Worm (Caenorhabditis elegans) whole organism, L4 larva: ENCODE results near the gene F11D11.22.
A peak's percentile ranks its signal among the peaks of the same experiment; 100 is the strongest.

Experiments
- D1046.2 ChIP-seq: fragments of 200-800 bp; sonication (Bioruptor generic); IDR thresholded peaks from 2 replicates; pipeline ENCODE4 v1.3.6; 2022; ENCODE audit warnings: missing genetic modification characterization, missing compliant biosample characterization
- R02D3.7 ChIP-seq: fragments of 150-350 bp; sonication (generic microtip); optimal IDR thresholded peaks from 3 replicates; lab custom pipeline; 2014; ENCODE audit warnings: missing biosample characterization, missing genetic modification characterization
- aha-1 ChIP-seq: fragments of 150-350 bp; peaks from one replicate; lab custom pipeline; 2014; ENCODE audit warnings: missing biosample characterization, missing genetic modification characterization
- cey-2 ChIP-seq: sonication (generic microtip); optimal IDR thresholded peaks from 3 replicates; lab custom pipeline; 2017; ENCODE audit warnings: missing genetic modification characterization, mild to moderate bottlenecking, missing compliant biosample characterization, antibody characterized with exemption, borderline replicate concordance; ENCODE audit not compliant: insufficient read depth
- daf-8 ChIP-seq: fragments of 200-800 bp; sonication (Bioruptor generic); IDR thresholded peaks from 2 replicates; pipeline ENCODE4 v1.3.6; 2022; ENCODE audit warnings: missing genetic modification characterization, missing compliant biosample characterization
- duxl-1 ChIP-seq: sonication (generic microtip); optimal IDR thresholded peaks from 2 replicates; lab custom pipeline; 2016; ENCODE audit warnings: mild to moderate bottlenecking, missing genetic modification characterization, moderate library complexity, missing compliant biosample characterization; ENCODE audit not compliant: poor library complexity
- dve-1 ChIP-seq: sonication (generic microtip); optimal IDR thresholded peaks from 2 replicates; lab custom pipeline; 2017; ENCODE audit warnings: antibody characterized with exemption, mild to moderate bottlenecking, missing genetic modification characterization, missing compliant biosample characterization; ENCODE audit not compliant: insufficient read depth
- egl-27 ChIP-seq: sonication (generic microtip); optimal IDR thresholded peaks from 3 replicates; lab custom pipeline; 2017; ENCODE audit warnings: missing biosample characterization, missing genetic modification reagents, missing genetic modification characterization
- hif-1 ChIP-seq, 2 experiments: sonication (generic microtip); optimal IDR thresholded peaks; 2 replicates each; lab custom pipeline; 2016 to 2017; ENCODE audit warnings: missing compliant biosample characterization in 2 of 2, missing genetic modification characterization in 2 of 2, missing genetic modification reagents in 2 of 2, missing genotype in 2 of 2, mild to moderate bottlenecking in 1 of 2
- hmg-1.1 ChIP-seq: fragments of 200-800 bp; sonication (Bioruptor generic); IDR thresholded peaks from 2 replicates; pipeline ENCODE4 v1.3.6; 2022; ENCODE audit warnings: missing genetic modification reagents, missing genetic modification characterization, missing compliant biosample characterization
- jun-1 ChIP-seq: fragments of 150-350 bp; optimal IDR thresholded peaks from 2 replicates; lab custom pipeline; 2014; ENCODE audit warnings: missing biosample characterization, missing genetic modification reagents, missing genetic modification characterization
- mdl-1 ChIP-seq, 2 experiments: fragments of 150-350 bp in 1 of 2; sonication (generic microtip) in 1 of 2; optimal IDR thresholded peaks; 2 replicates each; lab custom pipeline; 2014 to 2017; ENCODE audit warnings: missing biosample characterization in 2 of 2, missing genetic modification characterization in 2 of 2
- mep-1 ChIP-seq: fragments of 150-350 bp; sonication (generic microtip); optimal IDR thresholded peaks from 3 replicates; lab custom pipeline; 2014; ENCODE audit warnings: missing biosample characterization, missing genetic modification characterization
- mes-2 ChIP-seq: sonication (generic microtip); optimal IDR thresholded peaks from 2 replicates; lab custom pipeline; 2016; ENCODE audit warnings: missing genotype, mild to moderate bottlenecking, missing genetic modification characterization, missing compliant biosample characterization; ENCODE audit not compliant: poor library complexity, severe bottlenecking
- mxl-2 ChIP-seq: fragments of 200-800 bp; sonication (Bioruptor generic); conservative IDR thresholded peaks from 2 replicates; pipeline ENCODE4 v1.3.6; 2022; ENCODE audit warnings: missing genetic modification reagents, missing genetic modification characterization, missing compliant biosample characterization
- nhr-25 ChIP-seq: sonication (generic microtip); optimal IDR thresholded peaks from 2 replicates; lab custom pipeline; 2017; ENCODE audit warnings: missing genetic modification characterization, mild to moderate bottlenecking, missing compliant biosample characterization, antibody characterized with exemption, moderate library complexity, borderline replicate concordance; ENCODE audit not compliant: insufficient read depth
- nhr-28 ChIP-seq: fragments of 150-350 bp; optimal IDR thresholded peaks from 2 replicates; lab custom pipeline; 2014; ENCODE audit warnings: missing biosample characterization, missing genetic modification characterization
- nhr-41 ChIP-seq: fragments of 200-800 bp; sonication (Bioruptor generic); IDR thresholded peaks from 2 replicates; pipeline ENCODE4 v1.3.6; 2022; ENCODE audit warnings: missing genetic modification reagents, missing genetic modification characterization, missing compliant biosample characterization
- nhr-48 ChIP-seq: sonication (generic microtip); optimal IDR thresholded peaks from 2 replicates; lab custom pipeline; 2016; ENCODE audit warnings: mild to moderate bottlenecking, missing genetic modification characterization, missing compliant biosample characterization
- pqm-1 ChIP-seq: sonication (generic microtip); optimal IDR thresholded peaks from 2 replicates; lab custom pipeline; 2017; ENCODE audit warnings: missing biosample characterization, missing genetic modification characterization
- set-16 ChIP-seq: fragments of 200-800 bp; sonication (Bioruptor generic); IDR thresholded peaks from 2 replicates; pipeline ENCODE4 v1.3.6; 2022; ENCODE audit warnings: missing genetic modification reagents, missing genetic modification characterization, missing compliant biosample characterization
- tra-1 ChIP-seq: fragments of 200-800 bp; sonication (Bioruptor generic); IDR thresholded peaks from 2 replicates; pipeline ENCODE4 v1.3.6; 2022; ENCODE audit warnings: missing genetic modification reagents, missing genetic modification characterization, missing compliant biosample characterization
- unc-39 ChIP-seq: sonication (generic microtip); optimal IDR thresholded peaks from 2 replicates; lab custom pipeline; 2017; ENCODE audit warnings: missing biosample characterization, missing genetic modification characterization
- unc-62 ChIP-seq, 3 experiments: fragments of 150-350 bp in 1 of 3; sonication (generic microtip); optimal IDR thresholded peaks in 2 of 3; peaks in 1 of 3; 1 replicate in 1 of 3; 2 replicates in 2 of 3; lab custom pipeline; 2014 to 2017; ENCODE audit warnings: missing biosample characterization in 3 of 3, missing genetic modification characterization in 3 of 3, missing genetic modification reagents in 3 of 3, missing genotype in 1 of 3
- zfp-2 ChIP-seq: sonication (generic microtip); optimal IDR thresholded peaks from 2 replicates; lab custom pipeline; 2016; ENCODE audit warnings: mild to moderate bottlenecking, missing genetic modification characterization, missing compliant biosample characterization

F11D11.22 gene

DNA sequence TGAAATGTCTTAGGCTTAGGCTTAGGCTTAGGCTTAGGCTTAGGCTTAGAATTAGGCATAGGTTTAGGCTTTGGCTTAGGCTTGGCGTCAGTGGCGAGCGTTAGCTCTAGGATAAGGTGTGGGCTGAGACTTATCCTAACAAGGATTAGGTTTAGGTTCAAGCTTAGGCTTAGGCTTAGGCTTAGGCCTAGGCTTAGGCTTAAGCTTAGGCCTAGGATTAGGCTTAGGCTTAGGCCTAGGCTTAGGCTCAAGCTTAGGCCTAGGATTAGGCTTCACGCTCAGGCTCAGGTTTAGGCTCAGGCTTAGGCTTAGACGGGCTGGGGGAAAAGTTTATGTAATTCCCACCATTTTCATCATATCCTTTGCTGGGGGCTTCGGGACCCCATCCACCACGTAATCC lies 28.2 kb upstream of the F11D11.22 start:
- no peak for TF ChIP-seq nhr-41 (GFP tag; lab: Robert Waterston, UW)

- TF ChIP-seq hmg-1.1 (GFP tag; lab: Robert Waterston, UW) (no peak), unc-39 (tag; lab: Kevin White, UChicago) (no peak)
Observed at ce11 chrV:18734381-18734780, 27.8 kb upstream of the F11D11.22 start, which contains the start of gene scl-20. TSS of gene scl-20 (minus strand) at chrV:18734481.

- TF ChIP-seq tra-1 (GFP tag; lab: Robert Waterston, UW) (no peak), nhr-28 (peak; percentile 1), duxl-1 (tag; lab: Kevin White, UChicago) (peak; percentile 93), daf-8 (GFP tag; lab: Robert Waterston, UW) (no peak)
Observed at ce11 chrV:18737646-18738045, 24.5 kb upstream of the F11D11.22 start.

- TF ChIP-seq mes-2 (tag; lab: Kevin White, UChicago) (no peak), mxl-2 (no peak), dve-1 (tag; lab: Kevin White, UChicago) (no peak), zfp-2 (tag; lab: Kevin White, UChicago) (no peak), mep-1 (tag; lab: Kevin White, UChicago) (no peak), unc-62 (GFP tag; optimal IDR thresholded peaks at IDR 0.05 in 1 of 2; lab: Kevin White, UChicago) (no peak), unc-62 (tag; optimal IDR thresholded peaks at IDR 0.05; lab: Kevin White, UChicago) (no peak), nhr-25 (tag; lab: Kevin White, UChicago) (no peak), R02D3.7 (tag; lab: Kevin White, UChicago) (no peak), cey-2 (no peak), jun-1 (tag; lab: Kevin White, UChicago) (no peak), mdl-1 (tag; optimal IDR thresholded peaks at IDR 0.05; lab: Kevin White, UChicago) (no peak), nhr-48 (tag; lab: Kevin White, UChicago) (no peak), set-16 (no peak), daf-8 (GFP tag; lab: Robert Waterston, UW) (no peak)
- TF ChIP-seq, all 104 proteins: peak for 0
Observed at ce11 chrV:18742108-18742507, 20.0 kb upstream of the F11D11.22 start, which contains the start of gene clec-250. TSS of gene clec-250 (minus strand) at chrV:18742208.

- peak; percentile 35 for TF ChIP-seq aha-1
- TF ChIP-seq pqm-1 (tag; lab: Kevin White, UChicago) = no peak
- TF ChIP-seq set-16 = peak; percentile 51; the same call in 1 of the 2 replicates
- TF ChIP-seq nhr-25 (tag; lab: Kevin White, UChicago) = no peak
- TF ChIP-seq hif-1 (tag; optimal IDR thresholded peaks at IDR 0.05; lab: Kevin White, UChicago) = no peak
- TF ChIP-seq, all 104 proteins: peak for 2
Observed at ce11 chrV:18746937-18747660, 15.0 kb upstream of the F11D11.22 start, which contains the start of gene clec-251. TSS of gene clec-251 (minus strand) at chrV:18746987.

ce11 chrV:18748726-18749125 lies 13.4 kb upstream of the F11D11.22 start, which contains the start of gene clec-252:
TSS of gene clec-252 (minus strand) at chrV:18748826.
- TF ChIP-seq unc-62 (GFP tag; optimal IDR thresholded peaks at IDR 0.05 in 1 of 2; lab: Kevin White, UChicago) (peak in 1 of 2 experiments; percentile 41), unc-62 (tag; optimal IDR thresholded peaks at IDR 0.05; lab: Kevin White, UChicago) (no peak), D1046.2 (GFP tag; lab: Robert Waterston, UW) (no peak)

ce11 chrV:18750445-18750844 lies 11.7 kb upstream of the F11D11.22 start, which contains the start of the genes F11D11.21 and F11D11.12:
TSS of gene F11D11.21 (minus strand) at chrV:18750545.
TSS of gene F11D11.12 (minus strand) at chrV:18750682.
- no peak for TF ChIP-seq egl-27
- TF ChIP-seq unc-62 (GFP tag; optimal IDR thresholded peaks at IDR 0.05 in 1 of 2; lab: Kevin White, UChicago) = peak in 1 of 2 experiments; percentile 17
- TF ChIP-seq unc-62 (tag; optimal IDR thresholded peaks at IDR 0.05; lab: Kevin White, UChicago) = no peak
- TF ChIP-seq, all 104 proteins: peak for 1
